Worm (Caenorhabditis elegans): ENCODE data around the gene nrf-6.

DNA sequence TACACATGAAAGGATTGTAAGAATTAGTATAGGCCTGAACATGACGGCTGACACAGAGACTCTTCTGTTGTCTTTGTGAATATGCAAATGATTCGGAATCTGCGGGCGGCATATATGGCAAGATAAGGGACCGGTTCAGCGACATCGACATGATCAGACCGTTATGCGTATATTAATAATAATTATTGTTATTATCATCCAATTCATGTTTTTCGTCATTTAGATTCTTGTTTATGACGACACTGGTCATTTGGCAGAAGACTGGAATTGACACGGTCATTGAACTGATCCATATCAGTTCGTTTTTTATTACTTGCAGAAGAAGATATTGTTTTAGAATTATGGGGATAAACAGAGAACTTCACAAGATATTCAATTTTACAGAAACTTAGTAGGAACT is 18.0 kb upstream of the nrf-6 start, which contains the start of gene mtre-1:
- TF ChIP-seq dao-5 (tag; optimal IDR thresholded peaks at IDR 0.05): no peak
- TF ChIP-seq him-1 (tag; optimal IDR thresholded peaks at IDR 0.05): no peak
- TF ChIP-seq W03F9.2 (tag; optimal IDR thresholded peaks at IDR 0.05): no peak

All from whole organism, L4/young adult.